Worm (Caenorhabditis elegans) whole organism, L4/young adult: Measurements from ENCODE around the gene ZK673.5.
A peak's percentile ranks its signal among the peaks of the same experiment; 100 is the strongest.
"Not testable (repeated sequence)": the region's sequence is repeated elsewhere in the genome, so short reads cannot be mapped to it uniquely, and the experiment has no call there.

Experiments used
- W03F9.2 ChIP-seq: fragments of 150-350 bp; optimal IDR thresholded peaks from 2 replicates; lab custom pipeline; 2014; ENCODE audit warnings: missing biosample characterization, missing genetic modification characterization
- dao-5 ChIP-seq: sonication (generic microtip); optimal IDR thresholded peaks from 2 replicates; lab custom pipeline; 2016; ENCODE audit warnings: missing genotype, missing genetic modification characterization, moderate library complexity, missing compliant biosample characterization
- him-1 ChIP-seq: sonication (generic microtip); optimal IDR thresholded peaks from 2 replicates; lab custom pipeline; 2016; ENCODE audit warnings: missing genotype, missing genetic modification reagents, missing genetic modification characterization, missing compliant biosample characterization

ZK673.5 gene

DNA sequence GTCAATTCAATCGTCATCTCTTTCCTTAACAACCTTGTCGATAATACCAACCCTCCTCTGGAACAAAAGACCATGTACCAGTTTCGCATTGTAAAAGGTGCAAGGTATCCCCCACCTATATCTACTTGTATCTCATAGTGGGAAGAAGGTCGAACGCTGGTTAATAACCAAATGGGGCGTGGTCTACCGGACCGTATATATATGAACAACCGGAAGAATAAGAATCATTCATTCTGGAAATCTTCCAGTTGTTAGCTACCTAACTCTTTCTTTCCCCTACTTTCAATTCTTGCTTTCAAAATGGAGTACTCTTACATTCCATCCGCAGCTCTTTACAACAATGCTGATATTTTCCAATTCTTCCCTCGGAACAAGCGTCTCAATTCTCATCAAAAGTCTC lies at the start of gene ZK673.5:
Gene ZK673.5, plus strand, starts transcription at position 301 of the 400 bp plus-strand sequence.
- TF ChIP-seq him-1 (tag; lab: Kevin White, UChicago) (no peak), dao-5 (tag; lab: Kevin White, UChicago) (no peak)

DNA sequence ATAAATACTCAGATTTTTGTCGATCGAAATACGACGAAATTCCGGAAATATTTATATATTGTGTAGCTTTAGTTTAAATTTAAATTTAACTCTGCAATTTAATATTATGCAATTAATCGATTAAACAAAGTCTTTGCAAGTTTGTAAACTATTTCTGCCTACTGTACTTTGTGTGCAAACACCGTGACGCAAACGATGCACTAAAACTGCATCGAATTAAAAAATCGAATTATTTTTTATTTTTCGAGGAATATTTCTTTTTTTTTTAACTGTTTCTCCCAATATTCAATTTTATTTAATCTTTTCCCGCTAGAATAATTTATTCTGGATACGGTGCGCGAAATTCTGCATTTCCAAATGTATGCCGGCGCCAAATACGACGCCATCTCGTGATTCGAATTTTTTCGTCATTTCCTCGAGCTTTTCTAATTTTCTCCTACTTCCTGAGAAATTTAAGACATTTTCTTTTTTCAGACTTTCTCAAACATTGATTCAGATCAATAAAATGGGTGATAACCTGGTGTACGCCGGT lies 44.9 kb upstream of the ZK673.5 start, which contains the start of gene eif-2A:
Gene eif-2A, plus strand, starts transcription at position 469 of the 532 bp plus-strand sequence.
- TF ChIP-seq dao-5 (tag; lab: Kevin White, UChicago): no peak
- TF ChIP-seq W03F9.2 (tag; lab: Kevin White, UChicago): peak; percentile 15
- no peak for TF ChIP-seq him-1 (tag; lab: Kevin White, UChicago)

DNA sequence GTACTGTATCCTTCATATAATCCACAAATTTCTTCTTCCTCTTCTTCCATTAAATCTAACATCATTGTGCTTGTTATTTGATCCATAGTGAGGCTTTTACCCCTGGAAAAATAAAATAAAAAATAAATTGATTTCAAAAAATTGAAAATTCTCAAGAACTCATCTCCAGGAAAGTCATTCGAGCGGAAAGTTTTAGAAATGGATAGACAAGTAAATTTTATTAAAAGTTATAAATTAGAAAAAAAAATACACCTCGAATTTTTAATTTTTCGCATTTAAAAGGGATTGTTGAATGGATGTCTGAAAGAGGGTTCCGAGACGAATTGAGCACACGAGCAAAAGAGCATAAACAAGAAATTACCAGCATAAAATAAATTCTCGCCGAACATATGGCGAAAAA lies 39.4 kb upstream of the ZK673.5 start, which contains the start of gene frpr-21:
Gene frpr-21, minus strand, starts transcription at position 101 of the 400 bp plus-strand sequence.
- TF ChIP-seq W03F9.2 (tag; lab: Kevin White, UChicago): no peak
- no peak for TF ChIP-seq dao-5 (tag; lab: Kevin White, UChicago)
- TF ChIP-seq him-1 (tag; lab: Kevin White, UChicago): no peak

DNA sequence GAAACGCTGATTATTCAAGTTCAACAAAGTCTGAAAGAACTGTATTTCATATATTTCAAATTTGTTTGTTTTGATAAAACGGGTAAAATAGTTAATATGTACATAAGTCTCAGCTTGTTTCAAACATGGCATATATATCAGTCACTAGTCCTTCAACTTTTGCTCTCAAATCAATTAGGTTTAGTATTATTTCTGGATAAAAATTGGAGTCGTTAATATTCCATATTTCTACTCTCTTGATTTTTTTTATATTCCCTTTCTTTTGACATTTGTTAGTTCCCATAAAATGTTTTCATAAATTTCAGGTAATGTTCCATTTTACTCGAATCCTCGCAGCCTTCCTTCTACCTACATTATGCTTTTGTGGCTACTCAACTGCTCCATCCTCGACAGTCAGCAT lies 25.5 kb upstream of the ZK673.5 start, which contains the start of gene cut-4:
Gene cut-4, plus strand, starts transcription at position 301 of the 400 bp plus-strand sequence.
- no peak for TF ChIP-seq W03F9.2 (tag; lab: Kevin White, UChicago)
- no peak for TF ChIP-seq him-1 (tag; lab: Kevin White, UChicago)

DNA sequence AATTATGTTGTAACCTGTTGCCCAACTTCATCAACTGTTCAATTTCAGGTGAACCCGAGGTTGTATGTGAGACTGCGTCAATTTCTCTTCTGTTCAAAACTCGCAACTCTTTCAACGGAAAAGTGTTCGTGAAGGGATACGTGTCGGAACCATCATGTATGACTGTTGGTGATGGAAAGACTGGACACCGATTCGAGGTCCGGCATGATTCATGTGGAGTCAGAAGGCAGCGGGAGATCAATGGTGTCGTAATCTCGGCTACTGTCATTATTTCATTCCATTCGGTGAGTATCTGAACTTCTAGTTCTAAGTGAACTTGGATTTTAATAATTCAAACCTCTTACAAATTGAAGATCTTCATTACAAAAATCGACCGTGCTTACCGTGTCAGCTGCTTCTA lies 23.5 kb upstream of the ZK673.5 start:
- TF ChIP-seq W03F9.2 (tag; lab: Kevin White, UChicago): no peak
- no peak for TF ChIP-seq him-1 (tag; lab: Kevin White, UChicago)
- TF ChIP-seq dao-5 (tag; lab: Kevin White, UChicago): no peak

DNA sequence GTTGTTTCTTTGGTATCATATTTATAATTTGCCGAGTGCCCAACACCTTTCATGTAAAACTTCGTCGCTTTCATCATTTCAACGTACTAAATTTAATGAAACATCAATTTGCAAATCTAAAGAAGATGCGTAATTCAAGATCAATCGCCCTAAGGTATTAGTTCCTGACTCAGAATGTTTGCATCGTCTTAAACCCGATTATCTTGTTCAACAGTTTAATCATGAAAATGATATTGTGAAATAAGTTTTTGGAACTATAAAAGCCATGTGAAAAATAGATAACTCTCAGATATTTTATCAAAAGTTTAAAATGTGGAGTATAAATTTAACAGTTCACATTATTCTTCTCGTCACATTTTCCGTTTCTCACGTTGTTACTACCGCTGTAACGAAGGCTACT lies 21.3 kb upstream of the ZK673.5 start, which contains the start of gene E04D5.4:
Gene E04D5.4, plus strand, starts transcription at position 301 of the 400 bp plus-strand sequence.
- TF ChIP-seq dao-5 (tag; lab: Kevin White, UChicago): no peak
- no peak for TF ChIP-seq him-1 (tag; lab: Kevin White, UChicago)
- TF ChIP-seq W03F9.2 (tag; lab: Kevin White, UChicago): no peak

DNA sequence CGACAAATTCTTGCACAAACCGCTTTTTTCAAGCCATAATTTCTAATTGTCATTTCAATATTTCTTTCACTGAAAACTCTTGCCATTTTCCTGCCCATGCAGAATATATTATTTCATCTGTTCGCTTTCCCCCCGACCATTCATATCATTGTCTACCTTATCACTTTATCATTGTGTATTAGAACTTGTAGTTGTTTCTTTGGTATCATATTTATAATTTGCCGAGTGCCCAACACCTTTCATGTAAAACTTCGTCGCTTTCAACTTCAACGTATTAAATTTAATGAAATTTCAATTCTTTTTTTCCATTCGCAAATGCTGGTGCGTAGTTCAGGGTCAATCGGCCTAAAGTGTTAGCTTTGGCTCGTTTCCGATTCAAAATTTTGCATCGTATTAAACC lies 18.5 kb upstream of the ZK673.5 start, which contains the start of gene ZK673.1:
Gene ZK673.1, plus strand, starts transcription at position 301 of the 400 bp plus-strand sequence.
- not testable (repeated sequence) for TF ChIP-seq dao-5, W03F9.2, him-1 (tag; lab: Kevin White, UChicago)

DNA sequence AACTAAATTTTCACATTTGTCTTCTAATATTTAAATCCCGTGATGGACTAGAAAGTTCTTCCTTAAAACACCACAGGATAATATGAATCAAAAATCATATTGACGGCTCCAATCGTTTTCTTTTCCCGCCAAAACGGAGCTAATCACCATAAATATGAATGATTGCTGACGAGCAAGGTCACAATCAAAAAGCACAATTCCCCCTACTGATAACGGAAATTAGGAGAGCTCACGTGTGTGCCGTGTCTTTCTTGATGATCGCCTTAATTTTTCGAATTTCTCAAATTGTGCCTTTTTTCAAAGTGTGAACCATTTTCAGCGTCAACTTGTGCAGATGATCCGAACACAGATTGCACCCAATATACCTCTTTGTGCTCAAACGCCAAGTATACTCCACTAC lies 17.4 kb upstream of the ZK673.5 start:
- no peak for TF ChIP-seq dao-5 (tag; lab: Kevin White, UChicago)
- no peak for TF ChIP-seq W03F9.2 (tag; lab: Kevin White, UChicago)
- no peak for TF ChIP-seq him-1 (tag; lab: Kevin White, UChicago)

DNA sequence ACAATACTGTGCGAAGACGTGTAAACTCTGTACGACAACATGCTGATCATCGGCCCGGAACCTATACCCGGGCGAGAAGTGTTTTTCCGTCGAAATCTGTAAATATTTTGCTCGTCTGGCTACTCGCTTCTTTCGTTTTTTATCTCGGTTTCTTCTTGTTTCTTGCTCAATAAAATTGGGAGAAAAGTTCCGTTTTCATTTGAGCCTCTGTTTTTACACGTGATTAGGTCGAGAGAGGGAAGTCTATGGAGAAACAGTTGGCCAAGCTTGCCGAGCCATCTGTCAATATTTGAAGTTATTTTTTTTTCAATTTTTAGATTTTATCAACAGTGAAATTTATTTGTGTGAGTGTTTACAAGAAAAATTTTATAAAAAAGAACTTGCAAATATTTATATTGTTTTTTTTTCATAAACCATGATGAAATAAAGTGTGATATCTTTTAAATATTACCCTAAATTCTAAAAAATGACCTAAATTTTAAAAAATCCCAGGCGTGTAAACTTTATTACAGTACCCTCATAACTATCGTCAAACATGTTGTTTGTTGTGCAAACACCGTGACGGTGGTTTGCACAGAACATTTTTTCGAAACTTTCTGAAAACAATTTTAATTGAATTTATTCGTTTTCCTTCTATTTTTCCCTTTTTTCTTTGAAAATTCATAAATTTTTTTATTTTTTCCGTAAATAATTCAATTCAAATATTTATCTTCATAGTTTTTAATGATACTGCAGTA lies 16.2 kb upstream of the ZK673.5 start:
- TF ChIP-seq him-1 (tag; lab: Kevin White, UChicago) (no peak), dao-5 (tag; lab: Kevin White, UChicago) (no peak), W03F9.2 (tag; lab: Kevin White, UChicago) (no peak)

DNA sequence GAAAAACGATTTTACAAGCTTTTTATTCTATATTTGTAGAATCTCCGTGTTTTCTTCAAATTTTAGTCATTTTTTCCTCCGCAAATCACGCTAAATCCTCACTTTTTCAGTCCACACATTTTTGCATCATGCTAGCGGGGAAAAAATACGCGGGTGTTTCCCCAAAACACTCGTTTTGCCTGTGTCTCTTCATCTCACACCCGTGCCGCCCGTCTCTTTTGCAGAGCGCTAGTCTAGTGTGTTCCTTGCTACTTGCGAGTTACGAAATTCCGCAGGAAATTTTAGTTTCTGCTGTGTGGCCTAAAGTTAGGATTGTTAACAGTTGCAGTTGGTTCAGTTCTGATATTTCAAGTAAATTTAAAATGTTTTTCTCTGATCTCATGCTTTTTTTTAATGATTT lies 15.6 kb upstream of the ZK673.5 start:
- TF ChIP-seq dao-5 (tag; lab: Kevin White, UChicago): no peak

DNA sequence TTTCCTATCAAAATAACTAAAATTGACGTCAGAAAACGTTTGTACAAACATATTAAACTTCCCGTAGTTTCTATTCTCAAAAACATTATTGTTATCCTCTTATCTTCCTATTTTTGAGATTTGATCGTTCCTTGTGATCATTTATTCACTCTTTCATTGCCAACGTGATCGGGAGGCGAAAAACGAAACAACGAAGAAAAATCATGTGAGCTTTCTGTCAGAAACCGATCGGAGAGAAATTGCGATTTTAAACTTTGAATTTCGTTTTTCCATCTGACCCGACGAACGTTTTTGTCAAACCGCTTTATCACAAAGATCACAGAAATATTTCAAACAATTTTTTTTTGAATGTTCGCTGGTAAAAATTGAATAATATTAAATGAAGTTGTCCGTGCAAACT lies 15.0 kb upstream of the ZK673.5 start:
- TF ChIP-seq him-1 (tag; lab: Kevin White, UChicago): no peak
- TF ChIP-seq W03F9.2 (tag; lab: Kevin White, UChicago): peak; percentile 13
- TF ChIP-seq dao-5 (tag; lab: Kevin White, UChicago): no peak

DNA sequence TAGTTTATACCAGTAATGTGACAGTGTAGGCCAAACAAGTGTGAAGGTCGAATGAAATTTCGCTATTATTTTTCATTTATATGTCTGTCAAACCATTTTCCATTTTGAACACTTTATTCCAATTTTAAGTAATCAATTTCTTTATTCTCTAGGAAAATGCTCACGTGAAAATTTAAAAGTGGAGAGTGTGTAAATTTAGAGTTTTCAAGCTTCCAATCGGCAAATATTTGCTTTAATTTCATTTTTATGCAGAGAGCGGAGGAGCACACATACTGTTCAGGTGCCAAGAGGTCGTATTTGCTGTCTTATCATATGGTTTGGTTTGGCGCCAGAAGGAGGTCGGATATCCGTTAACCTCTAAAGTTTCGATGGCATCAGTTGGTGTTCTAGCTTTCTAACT lies 14.5 kb upstream of the ZK673.5 start:
- no peak for TF ChIP-seq dao-5 (tag; lab: Kevin White, UChicago)
- no peak for TF ChIP-seq him-1 (tag; lab: Kevin White, UChicago)
- no peak for TF ChIP-seq W03F9.2 (tag; lab: Kevin White, UChicago)

DNA sequence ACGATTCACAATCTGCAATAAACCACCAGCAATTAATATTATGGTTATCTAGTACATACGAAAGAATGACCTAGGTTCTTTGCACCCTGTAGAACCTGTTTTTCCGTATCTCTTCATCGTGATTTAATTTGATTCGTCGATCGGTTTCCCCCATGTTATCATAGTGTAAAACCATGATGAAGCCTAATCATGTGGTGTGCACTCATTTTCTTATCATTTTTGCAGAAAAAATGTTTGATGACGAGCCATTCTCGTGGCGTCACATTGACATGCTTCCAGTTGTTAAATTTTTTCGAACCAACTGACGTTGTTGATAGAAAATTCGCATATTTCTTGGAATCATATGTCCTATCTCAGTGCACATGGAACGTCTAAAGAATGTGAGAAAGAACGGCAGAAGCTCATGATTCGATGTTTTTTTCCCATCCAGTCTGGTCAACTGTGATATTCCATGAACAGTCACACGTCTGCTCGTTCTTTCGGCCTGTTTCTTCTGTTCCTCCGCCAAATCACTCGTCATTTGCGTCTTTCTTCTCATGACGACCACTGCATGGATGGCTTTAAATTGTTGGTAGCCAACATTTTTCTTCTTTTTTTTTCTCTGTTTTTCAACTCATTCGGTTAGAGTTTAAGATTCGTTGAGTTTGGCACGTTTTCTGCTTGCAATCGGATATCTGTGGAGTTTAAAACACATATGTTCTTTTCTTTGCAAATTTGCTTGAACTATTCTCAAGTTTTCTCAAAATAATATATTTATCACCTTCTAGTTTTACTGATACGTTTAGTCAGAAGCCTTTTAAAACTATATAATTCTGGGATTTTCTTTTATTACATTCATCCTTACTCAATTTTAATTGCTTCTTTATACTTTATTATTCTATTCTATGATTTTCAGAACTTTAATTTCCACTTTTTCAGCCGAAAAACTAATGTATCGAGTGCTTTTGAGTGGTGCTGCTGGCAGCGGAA lies 13.7 kb upstream of the ZK673.5 start, which contains the start of gene ZK673.2:
Gene ZK673.2, plus strand, starts transcription at position 919 of the 969 bp plus-strand sequence.
- TF ChIP-seq dao-5 (tag; lab: Kevin White, UChicago) (no peak), W03F9.2 (tag; lab: Kevin White, UChicago) (no peak), him-1 (tag; lab: Kevin White, UChicago) (no peak)
